Fruit fly (Drosophila melanogaster): ENCODE data around the gene REPTOR-BP.

The REPTOR-BP gene

dm6 chr2L:10306518-10307260, 42.8 kb downstream of the REPTOR-BP start, which contains the start of the genes CG5390 and CG4968 (continued):
- TF ChIP-seq CG4318 (GFP tag; optimal IDR thresholded peaks at IDR 0.05), result no peak
- no peak for TF ChIP-seq CG1621 (tag; optimal IDR thresholded peaks at IDR 0.05)
- peak; percentile 31 for TF ChIP-seq CG11902 (GFP tag; optimal IDR thresholded peaks at IDR 0.05)
- no peak for TF ChIP-seq CG6276 (GFP tag; optimal IDR thresholded peaks at IDR 0.05)
- TF ChIP-seq Met (GFP tag; optimal IDR thresholded peaks at IDR 0.05), result peak; percentile 76
- peak; percentile 77 for TF ChIP-seq Ets96B (tag; optimal IDR thresholded peaks at IDR 0.05)
- peak; percentile 74 for TF ChIP-seq Hr4 (GFP tag; optimal IDR thresholded peaks at IDR 0.05)
- TF ChIP-seq CG6854 (GFP tag; optimal IDR thresholded peaks at IDR 0.05), result peak; percentile 46
- no peak for TF ChIP-seq Hr39 (GFP tag; optimal IDR thresholded peaks at IDR 0.05)
- peak; percentile 62 for TF ChIP-seq Sox14 (GFP tag; optimal IDR thresholded peaks at IDR 0.05)
- TF ChIP-seq CG10631 (GFP tag; optimal IDR thresholded peaks at IDR 0.05), result peak; percentile 80
- no peak for TF ChIP-seq CG32006 (GFP tag; optimal IDR thresholded peaks at IDR 0.05)
- no peak for TF ChIP-seq fkh (GFP tag; optimal IDR thresholded peaks at IDR 0.05)

DNA sequence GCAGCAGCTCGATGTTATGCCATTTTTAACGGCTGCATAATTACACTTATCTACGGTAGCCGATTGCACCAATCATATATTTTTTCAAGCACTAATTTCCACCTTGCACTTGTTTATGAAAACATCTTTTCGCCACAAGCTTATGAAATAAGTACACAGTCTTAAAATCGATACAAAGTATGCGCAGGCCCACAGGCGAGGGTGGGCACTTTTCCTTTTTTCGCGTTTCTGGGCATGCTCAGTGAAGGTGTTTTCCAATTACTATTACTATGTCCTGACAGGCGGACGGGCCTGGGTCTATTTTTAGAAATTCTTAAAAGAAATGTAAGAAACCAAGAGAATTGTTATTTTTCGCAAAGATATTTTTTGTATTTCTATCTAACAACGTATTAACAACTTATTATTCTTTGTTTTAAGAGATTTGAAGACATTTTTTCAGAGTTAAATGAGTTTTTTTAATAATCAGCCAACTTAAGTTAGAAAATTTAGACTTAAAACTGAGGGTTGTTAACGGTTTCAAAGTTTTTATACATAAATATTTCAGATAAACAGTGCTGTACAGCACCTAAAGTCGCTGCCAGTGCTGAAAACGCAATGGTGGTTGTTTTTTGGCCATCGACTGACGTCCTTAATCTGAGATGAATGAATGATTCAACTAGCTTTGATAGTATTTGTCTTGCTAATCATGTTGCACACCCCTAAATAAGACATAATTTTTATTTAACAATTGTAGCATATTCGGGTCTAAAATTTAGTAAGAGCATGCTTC, 46.9 kb downstream of the REPTOR-BP start, which contains the start of gene Cdk5alpha:
TSS of gene Cdk5alpha (minus strand) at position 343 of the 769 bp plus-strand sequence.
- no peak for TF ChIP-seq lz (GFP tag; optimal IDR thresholded peaks at IDR 0.05)
- no peak for TF ChIP-seq achi (GFP tag; optimal IDR thresholded peaks at IDR 0.05)
- TF ChIP-seq fd59A (GFP tag; optimal IDR thresholded peaks at IDR 0.05), result no peak
- TF ChIP-seq Blimp-1 (GFP tag; optimal IDR thresholded peaks at IDR 0.05), result no peak
- no peak for TF ChIP-seq Sox14 (GFP tag; optimal IDR thresholded peaks at IDR 0.05)
- peak; percentile 3 for TF ChIP-seq esn (GFP tag; optimal IDR thresholded peaks at IDR 0.05)
- TF ChIP-seq CG11294 (GFP tag; IDR thresholded peaks at IDR 0.05), result no peak
- no peak for TF ChIP-seq Sox15 (GFP tag; optimal IDR thresholded peaks at IDR 0.05)
- TF ChIP-seq topi (GFP tag; optimal IDR thresholded peaks at IDR 0.05), result peak; percentile 1
- TF ChIP-seq CG3032 (tag; optimal IDR thresholded peaks at IDR 0.05), result no peak
- TF ChIP-seq CG6808 (GFP tag; optimal IDR thresholded peaks at IDR 0.05), result no peak
- no peak for TF ChIP-seq OdsH (GFP tag; optimal IDR thresholded peaks at IDR 0.05)
- no peak for TF ChIP-seq CG1621 (tag; optimal IDR thresholded peaks at IDR 0.05)
- no peak for TF ChIP-seq acj6 (GFP tag; optimal IDR thresholded peaks at IDR 0.05)
- TF ChIP-seq Eip78C (GFP tag), result no peak
- no peak for TF ChIP-seq CG15336 (GFP tag; IDR thresholded peaks at IDR 0.05)

- TF ChIP-seq fkh (GFP tag; optimal IDR thresholded peaks at IDR 0.05) (peak; percentile 69), OdsH (GFP tag; optimal IDR thresholded peaks at IDR 0.05) (no peak)
Observed at dm6 chr2L:10311822-10312221, 47.9 kb downstream of the REPTOR-BP start.

dm6 chr2L:10314327-10315210, 50.6 kb downstream of the REPTOR-BP start, which contains the start of the genes Usp14 and CG4972:
Gene Usp14 (minus strand): TSS chr2L:10314396.
Gene CG4972 (plus strand): TSS chr2L:10314792.
- TF ChIP-seq Sox14 (GFP tag; optimal IDR thresholded peaks at IDR 0.05) (peak; percentile 21), CG3032 (tag; optimal IDR thresholded peaks at IDR 0.05) (peak; percentile 34), esn (GFP tag; optimal IDR thresholded peaks at IDR 0.05) (peak; percentile 6), OdsH (GFP tag; optimal IDR thresholded peaks at IDR 0.05) (no peak), CG6163 (GFP tag; IDR thresholded peaks at IDR 0.05) (no peak), cyc (GFP tag; optimal IDR thresholded peaks at IDR 0.05) (peak; percentile 22), fkh (GFP tag; optimal IDR thresholded peaks at IDR 0.05) (peak; percentile 25), topi (GFP tag; optimal IDR thresholded peaks at IDR 0.05) (peak; percentile 26)
